Worm (Caenorhabditis elegans) whole organism, early embryonic: ENCODE measurements around the gene F54F7.6.

ENCODE experiments used
- F13C5.2 ChIP-seq: sonication (generic microtip); optimal IDR thresholded peaks from 2 replicates; lab custom pipeline; 2017; ENCODE audit warnings: mild to moderate bottlenecking, missing genetic modification characterization, inconsistent platforms, missing compliant biosample characterization
- aly-1 ChIP-seq: sonication (generic microtip); optimal IDR thresholded peaks from 2 replicates; lab custom pipeline; 2016; ENCODE audit warnings: missing genetic modification characterization, missing compliant biosample characterization
- ama-1 ChIP-seq: fragments of 150-350 bp; optimal IDR thresholded peaks from 2 replicates; lab custom pipeline; 2014
- ceh-13 ChIP-seq: fragments of 200-800 bp; sonication (Bioruptor generic); optimal IDR thresholded peaks from 2 replicates; lab custom pipeline; 2018; ENCODE audit warnings: mild to moderate bottlenecking, missing genetic modification characterization, missing compliant biosample characterization
- flt-1 ChIP-seq: fragments of 200-800 bp; sonication (Bioruptor generic); IDR thresholded peaks from 2 replicates; pipeline ENCODE4 v1.3.6; 2022; ENCODE audit warnings: missing genetic modification characterization, missing compliant biosample characterization
- hmbx-1 ChIP-seq: sonication (generic microtip); optimal IDR thresholded peaks from 2 replicates; lab custom pipeline; 2016; ENCODE audit warnings: mild to moderate bottlenecking, missing genetic modification characterization, missing compliant biosample characterization
- hmg-4 ChIP-seq: fragments of 200-800 bp; sonication (Bioruptor generic); optimal IDR thresholded peaks from 2 replicates; lab custom pipeline; 2018; ENCODE audit warnings: mild to moderate bottlenecking, missing genetic modification characterization, missing compliant biosample characterization
- hnd-1 ChIP-seq: sonication (generic microtip); optimal IDR thresholded peaks from 2 replicates; lab custom pipeline; 2016; ENCODE audit warnings: missing genetic modification characterization, missing compliant biosample characterization
- sea-1 ChIP-seq: fragments of 200-800 bp; sonication (Bioruptor generic); conservative IDR thresholded peaks from 2 replicates; pipeline ENCODE4 v1.3.6; 2022; ENCODE audit warnings: missing genetic modification characterization, missing compliant biosample characterization
- tbx-11 ChIP-seq: fragments of 200-800 bp; sonication (Bioruptor generic); IDR thresholded peaks from 2 replicates; pipeline ENCODE4 v1.3.6; 2022; ENCODE audit warnings: missing genetic modification characterization, missing compliant biosample characterization

- TF ChIP-seq ama-1 (lab: Kevin White, UChicago) (no peak), hmg-4 (GFP tag; lab: Kevin White, UChicago) (no peak), aly-1 (tag; lab: Kevin White, UChicago) (no peak), F13C5.2 (tag; lab: Kevin White, UChicago) (no peak), ceh-13 (GFP tag; lab: Kevin White, UChicago) (no peak), hmbx-1 (tag; lab: Kevin White, UChicago) (no peak), flt-1 (GFP tag; lab: Robert Waterston, UW) (no peak), tbx-11 (GFP tag; lab: Robert Waterston, UW) (no peak), hnd-1 (tag; lab: Kevin White, UChicago) (no peak), sea-1 (GFP tag; lab: Robert Waterston, UW) (no peak)
These were observed 42.1 kb downstream of the F54F7.6 start, which contains the start of gene Y62H9A.11 for ce11 chrX:11907263-11907662.
